Worm (Caenorhabditis elegans): Measurements from ENCODE around the gene micu-1.
A peak's percentile ranks its signal among the peaks of the same experiment; 100 is the strongest.

Gene micu-1

ce11 chrIV:13347232-13347715 is 49.5 kb downstream of the micu-1 start, which contains the start of gene W02A2.9:
TSS of gene W02A2.9 (plus strand) at chrIV:13347665.
- TF ChIP-seq crh-2 (tag; optimal IDR thresholded peaks at IDR 0.05), result peak; percentile 43
- TF ChIP-seq fos-1 (tag; optimal IDR thresholded peaks at IDR 0.05), result peak; percentile 93
- no peak for TF ChIP-seq sem-4 (tag; optimal IDR thresholded peaks at IDR 0.05)
- TF ChIP-seq gmeb-1 (tag; optimal IDR thresholded peaks at IDR 0.05), result peak; percentile 21
- no peak for TF ChIP-seq snpc-4 (tag; optimal IDR thresholded peaks at IDR 0.05)
- no peak for TF ChIP-seq nhr-11 (tag; optimal IDR thresholded peaks at IDR 0.05)
- no peak for TF ChIP-seq F13H6.1 (tag; optimal IDR thresholded peaks at IDR 0.05)
- no peak for TF ChIP-seq alr-1 (tag; optimal IDR thresholded peaks at IDR 0.05)
- TF ChIP-seq nhr-129 (tag; optimal IDR thresholded peaks at IDR 0.05), result peak; percentile 30
- no peak for TF ChIP-seq blmp-1 (tag; optimal IDR thresholded peaks at IDR 0.05; ENCODE audit: insufficient read depth)
- no peak for TF ChIP-seq ceh-16 (tag; optimal IDR thresholded peaks at IDR 0.05)
- TF ChIP-seq R02D3.7 (tag; optimal IDR thresholded peaks at IDR 0.05), result no peak
- TF ChIP-seq sma-9 (GFP tag; optimal IDR thresholded peaks at IDR 0.05), result peak; percentile 74
- TF ChIP-seq sma-9 (tag; optimal IDR thresholded peaks at IDR 0.05), result no peak
- TF ChIP-seq nhr-25 (tag; optimal IDR thresholded peaks at IDR 0.05), result no peak
- TF ChIP-seq nhr-6 (tag; optimal IDR thresholded peaks at IDR 0.05), result no peak

- no peak for TF ChIP-seq nhr-237 (tag; optimal IDR thresholded peaks at IDR 0.05)
- no peak for TF ChIP-seq sem-4 (tag; optimal IDR thresholded peaks at IDR 0.05)
- TF ChIP-seq elt-1 (tag; optimal IDR thresholded peaks at IDR 0.05), result no peak
- no peak for TF ChIP-seq unc-39 (tag; optimal IDR thresholded peaks at IDR 0.05)
- TF ChIP-seq fos-1 (tag; optimal IDR thresholded peaks at IDR 0.05), result no peak
- TF ChIP-seq nhr-77 (tag; optimal IDR thresholded peaks at IDR 0.05), result no peak
- TF ChIP-seq elt-3 (tag; optimal IDR thresholded peaks at IDR 0.05), result no peak
Measured at ce11 chrIV:13348592-13348991, 50.9 kb downstream of the micu-1 start, which contains the start of gene W02A2.12. TSS of gene W02A2.12 (minus strand) at chrIV:13348831.
